Worm (Caenorhabditis elegans) whole organism, young adult: ENCODE results near the gene T23F11.4.

Source experiments
- B0035.1 ChIP-seq: sonication (generic microtip); optimal IDR thresholded peaks from 2 replicates; lab custom pipeline; 2016; ENCODE audit warnings: missing genetic modification characterization, mild to moderate bottlenecking, missing compliant biosample characterization, missing genotype, missing genetic modification reagents
- B0261.1 ChIP-seq: sonication (generic microtip); optimal IDR thresholded peaks from 2 replicates; lab custom pipeline; 2016; ENCODE audit warnings: mild to moderate bottlenecking, missing genetic modification characterization, moderate library complexity, missing compliant biosample characterization
- C06A6.2 ChIP-seq: fragments of 200-800 bp; sonication (Bioruptor generic); conservative IDR thresholded peaks from 2 replicates; pipeline ENCODE4 v1.3.6; 2022; ENCODE audit warnings: missing genetic modification characterization, missing compliant biosample characterization
- D2030.7 ChIP-seq: fragments of 200-800 bp; sonication (Bioruptor generic); IDR thresholded peaks from 2 replicates; pipeline ENCODE4 v1.3.6; 2022; ENCODE audit warnings: missing genetic modification reagents, missing genetic modification characterization, missing compliant biosample characterization
- F23B12.7 ChIP-seq: sonication (generic microtip); optimal IDR thresholded peaks from 2 replicates; lab custom pipeline; 2017; ENCODE audit warnings: missing genetic modification characterization, mild to moderate bottlenecking, missing compliant biosample characterization, antibody characterized with exemption, moderate library complexity; ENCODE audit not compliant: insufficient read depth
- F33H1.4 ChIP-seq: fragments of 200-800 bp; sonication (Bioruptor generic); IDR thresholded peaks from 2 replicates; pipeline ENCODE4 v1.3.6; 2022; ENCODE audit warnings: missing genetic modification reagents, missing genetic modification characterization, missing compliant biosample characterization
- F52B5.7 ChIP-seq: sonication (generic microtip); optimal IDR thresholded peaks from 2 replicates; lab custom pipeline; 2016; ENCODE audit warnings: mild to moderate bottlenecking, missing genetic modification characterization, missing compliant biosample characterization
- F57A8.1 ChIP-seq: fragments of 200-800 bp; sonication (Bioruptor generic); optimal IDR thresholded peaks from 2 replicates; lab custom pipeline; 2018; ENCODE audit warnings: mild to moderate bottlenecking, missing genetic modification characterization, moderate library complexity, missing compliant biosample characterization
- K11D2.4 ChIP-seq: fragments of 200-800 bp; sonication (Bioruptor generic); IDR thresholded peaks from 2 replicates; pipeline ENCODE4 v1.3.6; 2022; ENCODE audit warnings: missing genetic modification reagents, missing genetic modification characterization, missing compliant biosample characterization
- T07F8.4 ChIP-seq: sonication (generic microtip); optimal IDR thresholded peaks from 2 replicates; lab custom pipeline; 2016; ENCODE audit warnings: mild to moderate bottlenecking, missing genetic modification characterization, moderate library complexity, missing compliant biosample characterization
- Y53F4B.3 ChIP-seq: fragments of 200-800 bp; sonication (Bioruptor generic); IDR thresholded peaks from 2 replicates; pipeline ENCODE4 v1.3.6; 2022; ENCODE audit warnings: missing genetic modification reagents, missing genetic modification characterization, missing compliant biosample characterization
- Y56A3A.18 ChIP-seq: fragments of 200-800 bp; sonication (Bioruptor generic); IDR thresholded peaks from 2 replicates; pipeline ENCODE4 v1.3.6; 2022; ENCODE audit warnings: missing genetic modification reagents, missing genetic modification characterization, missing compliant biosample characterization
- ama-1 ChIP-seq, 3 experiments: fragments of 150-350 bp in 1 of 3; sonication (generic microtip) in 2 of 3; optimal IDR thresholded peaks; 2 replicates each; lab custom pipeline; 2014 to 2018; ENCODE audit warnings: missing biosample characterization in 2 of 3, missing genetic modification characterization in 2 of 3, missing genetic modification reagents in 2 of 3
- atf-7 ChIP-seq: sonication (generic microtip); optimal IDR thresholded peaks from 2 replicates; lab custom pipeline; 2017; ENCODE audit warnings: mild to moderate bottlenecking, missing genetic modification characterization, missing compliant biosample characterization
- attf-6 ChIP-seq: fragments of 200-800 bp; sonication (Bioruptor generic); IDR thresholded peaks from 2 replicates; pipeline ENCODE4 v1.3.6; 2022; ENCODE audit warnings: missing genetic modification reagents, missing genetic modification characterization, missing compliant biosample characterization
- bed-1 ChIP-seq: fragments of 200-800 bp; sonication (Bioruptor generic); IDR thresholded peaks from 2 replicates; pipeline ENCODE4 v1.3.6; 2022; ENCODE audit warnings: missing genetic modification reagents, missing genetic modification characterization, missing compliant biosample characterization
- ccch-3 ChIP-seq: fragments of 200-800 bp; sonication (Bioruptor generic); optimal IDR thresholded peaks from 2 replicates; lab custom pipeline; 2018; ENCODE audit warnings: mild to moderate bottlenecking, missing genetic modification characterization, missing compliant biosample characterization
- chd-7 ChIP-seq: sonication (generic microtip); optimal IDR thresholded peaks from 2 replicates; lab custom pipeline; 2016; ENCODE audit warnings: mild to moderate bottlenecking, missing genetic modification characterization, moderate library complexity, missing compliant biosample characterization
- dox-1 ChIP-seq: fragments of 200-800 bp; sonication (Bioruptor generic); IDR thresholded peaks from 2 replicates; pipeline ENCODE4 v1.3.6; 2022; ENCODE audit warnings: missing genetic modification reagents, missing genetic modification characterization, missing compliant biosample characterization
- egl-18 ChIP-seq: fragments of 200-800 bp; sonication (Bioruptor generic); IDR thresholded peaks from 2 replicates; pipeline ENCODE4 v1.3.6; 2022; ENCODE audit warnings: missing genetic modification reagents, missing genetic modification characterization, missing compliant biosample characterization
- egl-44 ChIP-seq: fragments of 200-800 bp; sonication (Bioruptor generic); IDR thresholded peaks from 2 replicates; pipeline ENCODE4 v1.3.6; 2022; ENCODE audit warnings: missing genetic modification reagents, missing genetic modification characterization, missing compliant biosample characterization
- ekl-4 ChIP-seq: fragments of 200-800 bp; sonication (Bioruptor generic); IDR thresholded peaks from 2 replicates; pipeline ENCODE4 v1.3.6; 2022; ENCODE audit warnings: missing genetic modification reagents, missing genetic modification characterization, missing compliant biosample characterization
- fkh-3 ChIP-seq: sonication (generic microtip); optimal IDR thresholded peaks from 2 replicates; lab custom pipeline; 2016; ENCODE audit warnings: mild to moderate bottlenecking, missing genetic modification characterization, missing compliant biosample characterization
- gei-17 ChIP-seq: fragments of 200-800 bp; sonication (Bioruptor generic); optimal IDR thresholded peaks from 2 replicates; lab custom pipeline; 2018; ENCODE audit warnings: mild to moderate bottlenecking, missing genetic modification characterization, missing compliant biosample characterization
- hlh-12 ChIP-seq: sonication (generic microtip); optimal IDR thresholded peaks from 2 replicates; lab custom pipeline; 2016; ENCODE audit warnings: missing genetic modification characterization, missing compliant biosample characterization
- hmg-20 ChIP-seq: fragments of 200-800 bp; sonication (Bioruptor generic); IDR thresholded peaks from 2 replicates; pipeline ENCODE4 v1.3.6; 2022; ENCODE audit warnings: missing genetic modification reagents, missing genetic modification characterization, missing compliant biosample characterization
- lag-1 ChIP-seq: fragments of 200-800 bp; sonication (Bioruptor generic); IDR thresholded peaks from 2 replicates; pipeline ENCODE4 v1.3.6; 2022; ENCODE audit warnings: missing genetic modification reagents, missing genetic modification characterization, missing compliant biosample characterization
- let-526 ChIP-seq: fragments of 200-800 bp; sonication (Bioruptor generic); IDR thresholded peaks from 2 replicates; pipeline ENCODE4 v1.3.6; 2022; ENCODE audit warnings: missing genetic modification reagents, missing genetic modification characterization, missing compliant biosample characterization
- madf-10 ChIP-seq: sonication (generic microtip); optimal IDR thresholded peaks from 2 replicates; lab custom pipeline; 2016; ENCODE audit warnings: mild to moderate bottlenecking, missing genetic modification characterization, missing compliant biosample characterization
- madf-8 ChIP-seq: fragments of 200-800 bp; sonication (Bioruptor generic); conservative IDR thresholded peaks from 2 replicates; pipeline ENCODE4 v1.3.6; 2022; ENCODE audit warnings: missing genetic modification reagents, missing genetic modification characterization, missing compliant biosample characterization
- mcd-1 ChIP-seq: fragments of 200-800 bp; sonication (Bioruptor generic); IDR thresholded peaks from 2 replicates; pipeline ENCODE4 v1.3.6; 2022; ENCODE audit warnings: missing genetic modification reagents, missing genetic modification characterization, missing compliant biosample characterization
- nfya-2 ChIP-seq: fragments of 200-800 bp; sonication (Bioruptor generic); IDR thresholded peaks from 2 replicates; pipeline ENCODE4 v1.3.6; 2022; ENCODE audit warnings: missing genetic modification reagents, missing genetic modification characterization, missing compliant biosample characterization
- nhr-120 ChIP-seq: fragments of 200-800 bp; sonication (Bioruptor generic); IDR thresholded peaks from 2 replicates; pipeline ENCODE4 v1.3.6; 2022; ENCODE audit warnings: missing genetic modification characterization, missing compliant biosample characterization
- nhr-80 ChIP-seq: sonication (generic microtip); optimal IDR thresholded peaks from 2 replicates; lab custom pipeline; 2016; ENCODE audit warnings: missing genetic modification characterization, missing compliant biosample characterization
- pha-4 ChIP-seq: fragments of 150-350 bp; sonication (generic microtip); optimal IDR thresholded peaks from 2 replicates; lab custom pipeline; 2014; ENCODE audit warnings: missing biosample characterization, missing genetic modification reagents, missing genetic modification characterization
- rcor-1 ChIP-seq: fragments of 200-800 bp; sonication (Bioruptor generic); IDR thresholded peaks from 2 replicates; pipeline ENCODE4 v1.3.6; 2022; ENCODE audit warnings: missing genetic modification reagents, missing genetic modification characterization, missing compliant biosample characterization
- rec-8 ChIP-seq, 2 experiments: sonication (generic microtip); optimal IDR thresholded peaks; 2 replicates each; lab custom pipeline; 2016; ENCODE audit warnings: mild to moderate bottlenecking in 2 of 2, missing genetic modification characterization in 2 of 2, missing genetic modification reagents in 2 of 2, missing genotype in 2 of 2, missing biosample characterization in 1 of 2, missing compliant biosample characterization in 1 of 2, moderate library complexity in 1 of 2
- repo-1 ChIP-seq: sonication (generic microtip); optimal IDR thresholded peaks from 2 replicates; lab custom pipeline; 2017; ENCODE audit warnings: mild to moderate bottlenecking, missing genetic modification characterization, missing compliant biosample characterization
- snpc-1.1 ChIP-seq: sonication (generic microtip); optimal IDR thresholded peaks from 2 replicates; lab custom pipeline; 2017; ENCODE audit warnings: missing genetic modification characterization, mild to moderate bottlenecking, missing compliant biosample characterization, antibody characterized with exemption, moderate library complexity, missing genotype, missing genetic modification reagents; ENCODE audit not compliant: insufficient read depth
- somi-1 ChIP-seq: fragments of 200-800 bp; sonication (Bioruptor generic); optimal IDR thresholded peaks from 2 replicates; lab custom pipeline; 2018; ENCODE audit warnings: mild to moderate bottlenecking, missing genetic modification characterization, missing compliant biosample characterization
- unc-130 ChIP-seq: sonication (generic microtip); optimal IDR thresholded peaks from 2 replicates; lab custom pipeline; 2016; ENCODE audit warnings: missing genetic modification reagents, missing genetic modification characterization, missing compliant biosample characterization
- unc-62 ChIP-seq: fragments of 150-350 bp; optimal IDR thresholded peaks from 2 replicates; lab custom pipeline; 2014; ENCODE audit warnings: missing biosample characterization, missing genetic modification reagents, missing genetic modification characterization
- xnd-1 ChIP-seq: sonication (generic microtip); optimal IDR thresholded peaks from 2 replicates; lab custom pipeline; 2016; ENCODE audit warnings: missing genotype, missing genetic modification reagents, missing genetic modification characterization, missing compliant biosample characterization
- ztf-22 ChIP-seq: fragments of 200-800 bp; sonication (Bioruptor generic); optimal IDR thresholded peaks from 2 replicates; lab custom pipeline; 2018; ENCODE audit warnings: mild to moderate bottlenecking, missing genetic modification characterization, moderate library complexity, missing compliant biosample characterization
- ztf-25 ChIP-seq: fragments of 200-800 bp; sonication (Bioruptor generic); IDR thresholded peaks from 2 replicates; pipeline ENCODE4 v1.3.6; 2022; ENCODE audit warnings: missing genetic modification reagents, missing genetic modification characterization, missing compliant biosample characterization

The T23F11.4 gene

DNA sequence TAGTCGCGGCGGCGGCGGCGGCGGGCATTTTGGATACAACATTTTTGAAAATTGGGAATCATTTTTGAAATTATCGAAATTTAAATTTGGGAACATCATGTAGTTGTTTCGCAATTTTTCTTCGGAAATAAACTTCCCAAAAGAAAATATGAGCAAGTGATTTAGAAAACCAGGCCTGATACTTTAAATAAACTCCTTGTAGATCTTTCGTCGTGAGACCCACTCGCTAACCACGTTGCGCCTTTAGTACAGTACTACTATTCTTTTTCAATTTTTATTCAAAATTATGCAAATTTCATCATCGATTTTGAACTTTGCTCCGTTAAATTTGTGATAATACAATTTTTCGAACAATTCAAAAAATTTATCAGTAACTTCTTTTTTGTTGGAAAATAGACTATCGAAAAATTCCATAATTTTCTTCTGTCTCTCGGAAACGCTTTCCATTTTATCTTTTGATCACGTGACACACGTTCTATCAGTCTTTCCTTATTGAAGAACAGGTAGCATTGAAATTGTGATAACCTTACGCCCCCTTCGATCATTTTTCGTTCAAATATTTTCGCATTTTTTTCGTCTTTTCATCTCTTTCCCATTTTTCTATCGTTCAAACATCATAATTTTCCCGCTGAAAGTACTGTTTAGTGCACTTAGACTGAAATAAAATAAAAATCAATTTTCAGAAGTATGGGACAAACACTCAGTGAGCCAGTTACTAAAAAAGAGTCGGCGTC, 15.2 kb downstream of the T23F11.4 start, which contains the start of gene ppm-2 (continued):
- no peak for TF ChIP-seq hmg-20
- TF ChIP-seq F52B5.7 = no peak
- TF ChIP-seq gei-17 (GFP tag; lab: Kevin White, UChicago) = no peak
- no peak for TF ChIP-seq ztf-25 (GFP tag; lab: Robert Waterston, UW)
- TF ChIP-seq F57A8.1 (GFP tag; lab: Kevin White, UChicago) = no peak
- TF ChIP-seq rcor-1 (GFP tag; lab: Robert Waterston, UW) = peak; percentile 43; the same call in 1 of the 2 replicates
- no peak for TF ChIP-seq lag-1
- TF ChIP-seq dox-1 (GFP tag; lab: Robert Waterston, UW) = no peak
- TF ChIP-seq K11D2.4 (GFP tag; lab: Robert Waterston, UW) = no peak
- no peak for TF ChIP-seq rec-8 (tag; optimal IDR thresholded peaks at IDR 0.05; lab: Kevin White, UChicago)
- 0 out of 2 replicates have a peak, but pooled peaks have one; percentile 58 for TF ChIP-seq ekl-4 (GFP tag; lab: Robert Waterston, UW)
- no peak for TF ChIP-seq hlh-12 (tag; lab: Kevin White, UChicago)
- TF ChIP-seq C06A6.2 (GFP tag; lab: Robert Waterston, UW) = no peak
- TF ChIP-seq snpc-1.1 (tag; lab: Kevin White, UChicago) = no peak
- TF ChIP-seq let-526 = 0 out of 2 replicates have a peak, but pooled peaks have one; percentile 35
- 0 out of 2 replicates have a peak, but pooled peaks have one; percentile 13 for TF ChIP-seq mcd-1 (GFP tag; lab: Robert Waterston, UW)
- TF ChIP-seq somi-1 = no peak
- no peak for TF ChIP-seq fkh-3 (tag; lab: Kevin White, UChicago)
- no peak for TF ChIP-seq egl-18 (GFP tag; lab: Robert Waterston, UW)
- TF ChIP-seq nfya-2 (GFP tag; lab: Robert Waterston, UW) = no peak

DNA sequence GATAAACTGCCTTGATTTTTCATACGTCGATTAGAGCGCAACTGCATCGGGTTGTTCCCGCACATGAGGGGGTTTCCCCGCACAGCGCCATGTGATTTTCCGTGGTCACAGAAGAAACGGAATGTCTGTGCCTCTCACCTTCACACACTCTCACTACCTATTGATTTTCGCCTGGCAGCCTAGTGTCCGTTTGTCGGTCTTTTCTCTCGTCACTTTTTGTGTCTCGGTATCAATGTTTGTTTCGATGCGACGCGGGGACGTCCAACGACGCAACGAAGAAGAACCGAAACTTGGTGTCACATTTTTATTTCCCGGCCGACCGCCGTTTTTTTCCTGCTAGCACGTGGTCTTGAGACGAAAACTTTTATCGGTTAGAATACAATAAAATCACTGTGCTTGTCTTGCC, 15.8 kb downstream of the T23F11.4 start:
- no peak for TF ChIP-seq ama-1 (optimal IDR thresholded peaks at IDR 0.05; lab: Kevin White, UChicago)
- no peak for TF ChIP-seq ama-1 (GFP tag; optimal IDR thresholded peaks at IDR 0.05; lab: Kevin White, UChicago)
- TF ChIP-seq Y53F4B.3 (GFP tag; lab: Robert Waterston, UW) = no peak
- TF ChIP-seq rcor-1 (GFP tag; lab: Robert Waterston, UW) = peak; percentile 46
- TF ChIP-seq T07F8.4 (tag; lab: Kevin White, UChicago) = no peak
- peak; percentile 61 for TF ChIP-seq repo-1 (tag; lab: Kevin White, UChicago)
- no peak for TF ChIP-seq nfya-2 (GFP tag; lab: Robert Waterston, UW)
- no peak for TF ChIP-seq fkh-3 (tag; lab: Kevin White, UChicago)
- peak; percentile 60 for TF ChIP-seq B0035.1 (tag; lab: Kevin White, UChicago)
- no peak for TF ChIP-seq egl-18 (GFP tag; lab: Robert Waterston, UW)
- peak; percentile 17 for TF ChIP-seq F23B12.7 (tag; lab: Kevin White, UChicago)
- TF ChIP-seq Y56A3A.18 (GFP tag; lab: Robert Waterston, UW) = peak; percentile 57; the same call in 1 of the 2 replicates
- no peak for TF ChIP-seq madf-8 (GFP tag; lab: Robert Waterston, UW)
- TF ChIP-seq hlh-12 (tag; lab: Kevin White, UChicago) = no peak
- no peak for TF ChIP-seq xnd-1 (tag; lab: Kevin White, UChicago)
- no peak for TF ChIP-seq F33H1.4 (GFP tag; lab: Robert Waterston, UW)
- TF ChIP-seq nhr-80 (tag; lab: Kevin White, UChicago) = peak; percentile 99
- peak; percentile 61 for TF ChIP-seq pha-4
- TF ChIP-seq chd-7 (tag; lab: Kevin White, UChicago) = peak; percentile 89
- TF ChIP-seq unc-62 (GFP tag; lab: Kevin White, UChicago) = peak; percentile 83
- no peak for TF ChIP-seq D2030.7 (GFP tag; lab: Robert Waterston, UW)
- TF ChIP-seq bed-1 (GFP tag; lab: Robert Waterston, UW) = no peak
- no peak for TF ChIP-seq attf-6
- TF ChIP-seq atf-7 (tag; lab: Kevin White, UChicago) = peak; percentile 96
- TF ChIP-seq madf-10 = peak; percentile 91
- TF ChIP-seq ztf-22 (GFP tag; lab: Kevin White, UChicago) = peak; percentile 97
- TF ChIP-seq egl-44 (GFP tag; lab: Robert Waterston, UW) = peak; percentile 81
- TF ChIP-seq ccch-3 (GFP tag; lab: Kevin White, UChicago) = no peak
- TF ChIP-seq unc-130 = no peak
- TF ChIP-seq ekl-4 (GFP tag; lab: Robert Waterston, UW) = peak; percentile 80
- TF ChIP-seq mcd-1 (GFP tag; lab: Robert Waterston, UW) = peak; percentile 89
- no peak for TF ChIP-seq B0261.1
- no peak for TF ChIP-seq nhr-120 (GFP tag; lab: Robert Waterston, UW)
